Fruit fly (Drosophila melanogaster) whole organism, embryonic: ENCODE measurements around the gene Aasdh.
A peak's percentile ranks its signal among the peaks of the same experiment; 100 is the strongest.

Source experiments
- Atf6 ChIP-seq: fragments of 200-800 bp; sonication (Bioruptor generic); IDR thresholded peaks from 2 replicates; pipeline ENCODE4 v1.3.6; 2022; ENCODE audit warnings: missing biosample characterization, missing genetic modification characterization
- CG10267 ChIP-seq: fragments of 200-800 bp; sonication (Bioruptor generic); optimal IDR thresholded peaks from 2 replicates; lab custom pipeline; 2018; ENCODE audit warnings: missing biosample characterization, mild to moderate bottlenecking, missing genetic modification characterization, moderate library complexity
- CG10321 ChIP-seq: fragments of 200-800 bp; sonication (Bioruptor generic); IDR thresholded peaks from 2 replicates; pipeline ENCODE4 v1.3.6; 2022; ENCODE audit warnings: missing biosample characterization, missing genetic modification characterization
- CG11085 ChIP-seq: fragments of 200-800 bp; sonication (Bioruptor generic); IDR thresholded peaks from 2 replicates; pipeline ENCODE4 v1.3.6; 2022; ENCODE audit warnings: missing biosample characterization, missing genetic modification characterization
- CG11695 ChIP-seq: fragments of 200-800 bp; sonication (Bioruptor generic); IDR thresholded peaks from 3 replicates; pipeline ENCODE4 v1.3.6; 2022; ENCODE audit warnings: missing biosample characterization, missing genetic modification characterization
- CG1233 ChIP-seq: fragments of 200-800 bp; sonication (Bioruptor generic); optimal IDR thresholded peaks from 4 replicates; lab custom pipeline; 2018; ENCODE audit warnings: missing biosample characterization, mild to moderate bottlenecking, missing genetic modification characterization
- CG12744 ChIP-seq: fragments of 200-800 bp; sonication (Bioruptor generic); optimal IDR thresholded peaks from 2 replicates; lab custom pipeline; 2016; ENCODE audit warnings: missing biosample characterization, missing genetic modification characterization
- CG13775 ChIP-seq: fragments of 200-800 bp; sonication (Bioruptor generic); optimal IDR thresholded peaks from 3 replicates; lab custom pipeline; 2017; ENCODE audit warnings: missing biosample characterization, mild to moderate bottlenecking, missing genetic modification characterization
- CG14710 ChIP-seq: fragments of 200-800 bp; sonication (Bioruptor generic); optimal IDR thresholded peaks from 3 replicates; lab custom pipeline; 2019; ENCODE audit warnings: missing biosample characterization, mild to moderate bottlenecking, missing genetic modification characterization, moderate library complexity
- CG1529 ChIP-seq: fragments of 200-800 bp; sonication (Bioruptor generic); optimal IDR thresholded peaks from 3 replicates; lab custom pipeline; 2018; ENCODE audit warnings: missing biosample characterization, missing genetic modification characterization
- CG1647 ChIP-seq: fragments of 200-800 bp; sonication (Bioruptor generic); optimal IDR thresholded peaks from 3 replicates; lab custom pipeline; 2016; ENCODE audit warnings: missing biosample characterization, missing genetic modification characterization
- CG16815 ChIP-seq: fragments of 200-800 bp; sonication (Bioruptor generic); optimal IDR thresholded peaks from 3 replicates; lab custom pipeline; 2017; ENCODE audit warnings: missing biosample characterization, mild to moderate bottlenecking, missing genetic modification characterization
- CG2199 ChIP-seq: fragments of 200-800 bp; sonication (Bioruptor generic); IDR thresholded peaks from 3 replicates; pipeline ENCODE4 v1.3.6; 2022; ENCODE audit warnings: missing biosample characterization, missing genetic modification characterization
- CG2712 ChIP-seq: fragments of 200-800 bp; optimal IDR thresholded peaks from 3 replicates; lab custom pipeline; 2019; ENCODE audit warnings: missing biosample characterization, mild to moderate bottlenecking, missing genetic modification characterization, moderate library complexity
- CG2889 ChIP-seq: fragments of 200-800 bp; sonication (Bioruptor generic); IDR thresholded peaks from 3 replicates; pipeline ENCODE4 v1.3.6; 2022; ENCODE audit warnings: missing biosample characterization, missing genetic modification characterization
- CG31224 ChIP-seq: fragments of 200-800 bp; sonication (Bioruptor generic); IDR thresholded peaks from 2 replicates; pipeline ENCODE4 v1.3.6; 2022; ENCODE audit warnings: missing biosample characterization, missing genetic modification characterization
- CG34376 ChIP-seq: fragments of 200-800 bp; sonication (Bioruptor generic); optimal IDR thresholded peaks from 2 replicates; lab custom pipeline; 2018; ENCODE audit warnings: missing biosample characterization, mild to moderate bottlenecking, missing genetic modification characterization
- CG34422 ChIP-seq: fragments of 200-800 bp; sonication (Bioruptor generic); IDR thresholded peaks from 3 replicates; pipeline ENCODE4 v1.3.6; 2022; ENCODE audit warnings: missing biosample characterization, missing genetic modification characterization
- CG3838 ChIP-seq: fragments of 200-800 bp; sonication (Bioruptor generic); optimal IDR thresholded peaks from 3 replicates; lab custom pipeline; 2016; ENCODE audit warnings: missing biosample characterization, missing genetic modification characterization
- CG4328 ChIP-seq: fragments of 200-800 bp; sonication (Bioruptor generic); optimal IDR thresholded peaks from 3 replicates; lab custom pipeline; 2017; ENCODE audit warnings: missing biosample characterization, missing genetic modification reagents, missing genetic modification characterization
- CG7357 ChIP-seq: fragments of 200-800 bp; sonication (Bioruptor generic); IDR thresholded peaks from 3 replicates; pipeline ENCODE4 v1.3.6; 2022; ENCODE audit warnings: missing biosample characterization, missing genetic modification characterization
- CG7372 ChIP-seq: fragments of 200-800 bp; sonication (Bioruptor generic); IDR thresholded peaks from 2 replicates; pipeline ENCODE4 v1.3.6; 2022; ENCODE audit warnings: missing biosample characterization, missing genetic modification characterization
- CG7745 ChIP-seq: fragments of 200-800 bp; sonication (Bioruptor generic); optimal IDR thresholded peaks from 2 replicates; lab custom pipeline; 2018; ENCODE audit warnings: missing biosample characterization, mild to moderate bottlenecking, missing genetic modification characterization, moderate library complexity
- CG7786 ChIP-seq: fragments of 200-800 bp; sonication (Bioruptor generic); optimal IDR thresholded peaks from 2 replicates; lab custom pipeline; 2016; ENCODE audit warnings: missing biosample characterization, missing genetic modification characterization
- CG8388 ChIP-seq: fragments of 200-800 bp; sonication (Bioruptor generic); optimal IDR thresholded peaks from 2 replicates; lab custom pipeline; 2019; ENCODE audit warnings: missing biosample characterization, mild to moderate bottlenecking, missing genetic modification characterization, moderate library complexity
- D19A ChIP-seq: fragments of 200-800 bp; optimal IDR thresholded peaks from 3 replicates; lab custom pipeline; 2019; ENCODE audit warnings: missing biosample characterization, mild to moderate bottlenecking, missing genetic modification characterization, moderate library complexity
- Fer1 ChIP-seq: fragments of 200-800 bp; sonication (Bioruptor generic); optimal IDR thresholded peaks from 2 replicates; lab custom pipeline; 2017; ENCODE audit warnings: missing biosample characterization, mild to moderate bottlenecking, missing genetic modification characterization
- Fer3 ChIP-seq: fragments of 200-800 bp; sonication (Bioruptor generic); optimal IDR thresholded peaks from 2 replicates; lab custom pipeline; 2018; ENCODE audit warnings: missing biosample characterization, mild to moderate bottlenecking, missing genetic modification characterization, moderate library complexity
- H15 ChIP-seq: fragments of 200-800 bp; sonication (Bioruptor generic); IDR thresholded peaks from 3 replicates; pipeline ENCODE4 v1.3.6; 2022; ENCODE audit warnings: missing biosample characterization, missing genetic modification characterization
- MTF-1 ChIP-seq: fragments of 200-800 bp; sonication (Bioruptor generic); optimal IDR thresholded peaks from 2 replicates; lab custom pipeline; 2018; ENCODE audit warnings: missing biosample characterization, mild to moderate bottlenecking, missing genetic modification characterization, borderline replicate concordance
- Myb ChIP-seq: fragments of 200-800 bp; sonication (Bioruptor generic); optimal IDR thresholded peaks from 2 replicates; lab custom pipeline; 2016; ENCODE audit warnings: missing biosample characterization, missing genetic modification characterization
- NC2α ChIP-seq: fragments of 200-800 bp; sonication (Bioruptor generic); optimal IDR thresholded peaks from 2 replicates; lab custom pipeline; 2016; ENCODE audit warnings: missing biosample characterization, missing genetic modification characterization
- Sox100B ChIP-seq: fragments of 200-800 bp; sonication (Bioruptor generic); optimal IDR thresholded peaks from 3 replicates; lab custom pipeline; 2018; ENCODE audit warnings: missing biosample characterization, mild to moderate bottlenecking, missing genetic modification characterization
- Xrp1 ChIP-seq: fragments of 200-800 bp; sonication (Bioruptor generic); IDR thresholded peaks from 2 replicates; pipeline ENCODE4 v1.3.6; 2022; ENCODE audit warnings: missing biosample characterization, missing genetic modification characterization
- abd-A ChIP-seq: fragments of 200-800 bp; sonication (Bioruptor generic); optimal IDR thresholded peaks from 3 replicates; lab custom pipeline; 2019; ENCODE audit warnings: missing biosample characterization, mild to moderate bottlenecking, missing genetic modification characterization, moderate library complexity
- ems ChIP-seq: fragments of 200-800 bp; sonication (Bioruptor generic); optimal IDR thresholded peaks from 3 replicates; lab custom pipeline; 2016; ENCODE audit warnings: missing biosample characterization, missing genetic modification characterization
- gcm ChIP-seq: fragments of 200-800 bp; sonication (Bioruptor generic); optimal IDR thresholded peaks from 2 replicates; lab custom pipeline; 2019; ENCODE audit warnings: missing biosample characterization, mild to moderate bottlenecking, missing genetic modification characterization, moderate library complexity
- gro ChIP-seq: fragments of 200-800 bp; sonication (Bioruptor generic); optimal IDR thresholded peaks from 2 replicates; lab custom pipeline; 2016; ENCODE audit warnings: missing biosample characterization, missing genetic modification characterization
- gsb-n ChIP-seq: fragments of 200-800 bp; sonication (Bioruptor generic); optimal IDR thresholded peaks from 3 replicates; lab custom pipeline; 2018; ENCODE audit warnings: missing biosample characterization, mild to moderate bottlenecking, missing genetic modification characterization
- jing ChIP-seq: fragments of 200-800 bp; sonication (Bioruptor generic); optimal IDR thresholded peaks from 2 replicates; lab custom pipeline; 2018; ENCODE audit warnings: missing biosample characterization, mild to moderate bottlenecking, missing genetic modification characterization
- kah ChIP-seq: fragments of 200-800 bp; sonication (Bioruptor generic); optimal IDR thresholded peaks from 2 replicates; lab custom pipeline; 2018; ENCODE audit warnings: missing biosample characterization, mild to moderate bottlenecking, missing genetic modification characterization
- nerfin-2 ChIP-seq: fragments of 200-800 bp; sonication (Bioruptor generic); IDR thresholded peaks from 2 replicates; pipeline ENCODE4 v1.3.6; 2022; ENCODE audit warnings: missing biosample characterization, missing genetic modification characterization; ENCODE audit not compliant: partially characterized antibody
- pb ChIP-seq: fragments of 200-800 bp; sonication (Bioruptor generic); optimal IDR thresholded peaks from 3 replicates; lab custom pipeline; 2016; ENCODE audit warnings: missing biosample characterization, missing genetic modification characterization
- repo ChIP-seq: fragments of 200-800 bp; sonication (Bioruptor generic); optimal IDR thresholded peaks from 2 replicates; lab custom pipeline; 2016; ENCODE audit warnings: missing biosample characterization, missing genetic modification characterization
- sd ChIP-seq: fragments of 200-800 bp; sonication (Bioruptor generic); optimal IDR thresholded peaks from 3 replicates; lab custom pipeline; 2018; ENCODE audit warnings: missing biosample characterization, mild to moderate bottlenecking, missing genetic modification characterization, moderate library complexity
- slou ChIP-seq: fragments of 200-800 bp; sonication (Bioruptor generic); optimal IDR thresholded peaks from 3 replicates; lab custom pipeline; 2016; ENCODE audit warnings: missing biosample characterization, missing genetic modification characterization
- slp2 ChIP-seq: fragments of 200-800 bp; sonication (Bioruptor generic); optimal IDR thresholded peaks from 2 replicates; lab custom pipeline; 2016; ENCODE audit warnings: missing biosample characterization, missing genetic modification characterization
- unpg ChIP-seq: fragments of 200-800 bp; sonication (Bioruptor generic); optimal IDR thresholded peaks from 3 replicates; lab custom pipeline; 2018; ENCODE audit warnings: missing biosample characterization, mild to moderate bottlenecking, missing genetic modification characterization, moderate library complexity
- vnd ChIP-seq: fragments of 200-800 bp; sonication (Bioruptor generic); IDR thresholded peaks from 3 replicates; pipeline ENCODE4 v1.3.6; 2022; ENCODE audit warnings: missing biosample characterization, missing genetic modification characterization; ENCODE audit not compliant: partially characterized antibody

The Aasdh gene

dm6 chr2L:8414887-8415883 is 34.2 kb downstream of the Aasdh start, which contains the start of the genes CG13398 and Akap200:
Gene CG13398, minus strand, starts transcription at chr2L:8415256.
Gene Akap200, plus strand, starts transcription at chr2L:8415690.
- TF ChIP-seq D19A (peak; percentile 41), Myb (GFP tag; lab: Kevin White, UChicago) (peak; percentile 81), CG7357 (GFP tag; lab: Robert Waterston, UW) (no peak), vnd (GFP tag; lab: Robert Waterston, UW) (no peak), CG8388 (GFP tag; lab: Kevin White, UChicago) (no peak), CG11085 (GFP tag; lab: Robert Waterston, UW) (no peak), CG16815 (peak; percentile 33), sd (tag; lab: Kevin White, UChicago) (peak; percentile 26), CG34422 (no peak), CG10321 (GFP tag; lab: Robert Waterston, UW) (no peak), H15 (GFP tag; lab: Robert Waterston, UW) (no peak), CG7372 (GFP tag; lab: Robert Waterston, UW) (no peak), CG34376 (GFP tag; lab: Kevin White, UChicago) (no peak), repo (GFP tag; lab: Kevin White, UChicago) (no peak), Xrp1 (GFP tag; lab: Robert Waterston, UW) (no peak), Sox100B (GFP tag; lab: Kevin White, UChicago) (peak; percentile 44), Fer1 (no peak), Atf6 (GFP tag; lab: Robert Waterston, UW) (no peak), CG3838 (GFP tag; lab: Kevin White, UChicago) (no peak), gro (GFP tag; lab: Kevin White, UChicago) (no peak), CG1529 (no peak), pb (GFP tag; lab: Kevin White, UChicago) (no peak), CG12744 (GFP tag; lab: Kevin White, UChicago) (no peak), CG4328 (no peak), CG31224 (GFP tag; lab: Robert Waterston, UW) (0 out of 2 replicates have a peak, but pooled peaks have one; percentile 28), jing (no peak), CG14710 (tag; lab: Kevin White, UChicago) (peak; percentile 66), MTF-1 (GFP tag; lab: Kevin White, UChicago) (peak; percentile 14), slp2 (no peak), gsb-n (tag; lab: Kevin White, UChicago) (peak; percentile 11), NC2α (GFP tag; lab: Kevin White, UChicago) (no peak), CG1233 (GFP tag; lab: Kevin White, UChicago) (no peak), CG2712 (tag; lab: Kevin White, UChicago) (peak; percentile 56), CG2199 (no peak), CG1647 (GFP tag; lab: Kevin White, UChicago) (no peak), abd-A (tag; lab: Kevin White, UChicago) (no peak), ems (GFP tag; lab: Kevin White, UChicago) (no peak), CG7786 (GFP tag; lab: Kevin White, UChicago) (peak; percentile 4), CG2889 (GFP tag; lab: Robert Waterston, UW) (no peak), CG7745 (tag; lab: Kevin White, UChicago) (no peak), nerfin-2 (GFP tag; lab: Robert Waterston, UW) (no peak), kah (GFP tag; lab: Kevin White, UChicago) (no peak), Fer3 (no peak), slou (GFP tag; lab: Kevin White, UChicago) (no peak), CG10267 (tag; lab: Kevin White, UChicago) (peak; percentile 47), CG13775 (GFP tag; lab: Kevin White, UChicago) (peak; percentile 59), CG11695 (GFP tag; lab: Robert Waterston, UW) (no peak), unpg (no peak), gcm (no peak)
